Fruit fly (Drosophila melanogaster) whole organism, embryonic: Measurements from ENCODE around the gene Abl.

Experiments used
- Atf3 ChIP-seq: fragments of 200-800 bp; sonication (Bioruptor generic); optimal IDR thresholded peaks from 3 replicates; lab custom pipeline; 2016; ENCODE audit warnings: missing biosample characterization, missing genetic modification characterization
- BEAF-32 ChIP-seq: fragments of 200-800 bp; sonication (Bioruptor generic); optimal IDR thresholded peaks from 3 replicates; lab custom pipeline; 2017; ENCODE audit warnings: missing biosample characterization, missing genetic modification characterization, mild to moderate bottlenecking, moderate library complexity, missing genetic modification reagents
- Bteb2 ChIP-seq: fragments of 200-800 bp; sonication (Bioruptor generic); optimal IDR thresholded peaks from 2 replicates; lab custom pipeline; 2016; ENCODE audit warnings: missing biosample characterization, missing genetic modification characterization
- CG10274 ChIP-seq: fragments of 200-800 bp; sonication (Bioruptor generic); optimal IDR thresholded peaks from 3 replicates; lab custom pipeline; 2017; ENCODE audit warnings: missing biosample characterization, mild to moderate bottlenecking, missing genetic modification characterization
- CG10321 ChIP-seq: fragments of 200-800 bp; sonication (Bioruptor generic); IDR thresholded peaks from 2 replicates; pipeline ENCODE4 v1.3.6; 2022; ENCODE audit warnings: missing biosample characterization, missing genetic modification characterization
- CG11085 ChIP-seq: fragments of 200-800 bp; sonication (Bioruptor generic); IDR thresholded peaks from 2 replicates; pipeline ENCODE4 v1.3.6; 2022; ENCODE audit warnings: missing biosample characterization, missing genetic modification characterization
- CG13424 ChIP-seq: fragments of 200-800 bp; sonication (Bioruptor generic); optimal IDR thresholded peaks from 2 replicates; lab custom pipeline; 2019; ENCODE audit warnings: missing biosample characterization, mild to moderate bottlenecking, missing genetic modification characterization, moderate library complexity
- CG13624 ChIP-seq: fragments of 200-800 bp; sonication (Bioruptor generic); optimal IDR thresholded peaks from 2 replicates; lab custom pipeline; 2016; ENCODE audit warnings: missing biosample characterization, missing genetic modification characterization
- CG13775 ChIP-seq: fragments of 200-800 bp; sonication (Bioruptor generic); optimal IDR thresholded peaks from 3 replicates; lab custom pipeline; 2017; ENCODE audit warnings: missing biosample characterization, mild to moderate bottlenecking, missing genetic modification characterization
- CG15073 ChIP-seq: fragments of 200-800 bp; sonication (Bioruptor generic); optimal IDR thresholded peaks from 2 replicates; lab custom pipeline; 2016; ENCODE audit warnings: missing biosample characterization, missing genetic modification characterization
- CG2889 ChIP-seq: fragments of 200-800 bp; sonication (Bioruptor generic); IDR thresholded peaks from 3 replicates; pipeline ENCODE4 v1.3.6; 2022; ENCODE audit warnings: missing biosample characterization, missing genetic modification characterization
- CG30403 ChIP-seq: fragments of 200-800 bp; sonication (Bioruptor generic); optimal IDR thresholded peaks from 3 replicates; lab custom pipeline; 2016; ENCODE audit warnings: missing biosample characterization, missing genetic modification characterization
- CG3065 ChIP-seq: fragments of 200-800 bp; sonication (Bioruptor generic); optimal IDR thresholded peaks from 2 replicates; lab custom pipeline; 2016; ENCODE audit warnings: missing biosample characterization, missing genetic modification characterization
- CG3163 ChIP-seq: fragments of 200-800 bp; sonication (Bioruptor generic); optimal IDR thresholded peaks from 3 replicates; lab custom pipeline; 2016; ENCODE audit warnings: missing biosample characterization, missing genetic modification characterization
- CG34224 ChIP-seq: fragments of 200-800 bp; sonication (Bioruptor generic); IDR thresholded peaks from 3 replicates; pipeline ENCODE4 v1.3.6; 2022; ENCODE audit warnings: missing biosample characterization, missing genetic modification characterization; ENCODE audit not compliant: partially characterized antibody
- CG43689 ChIP-seq: fragments of 200-800 bp; sonication (Bioruptor generic); IDR thresholded peaks from 2 replicates; pipeline ENCODE4 v1.3.6; 2022; ENCODE audit warnings: missing biosample characterization, missing genetic modification characterization
- CG5245 ChIP-seq: fragments of 200-800 bp; sonication (Bioruptor generic); optimal IDR thresholded peaks from 3 replicates; lab custom pipeline; 2016; ENCODE audit warnings: missing biosample characterization, missing genetic modification characterization
- CG9817 ChIP-seq: fragments of 200-800 bp; sonication (Bioruptor generic); optimal IDR thresholded peaks from 2 replicates; lab custom pipeline; 2018; ENCODE audit warnings: missing biosample characterization, mild to moderate bottlenecking, missing genetic modification characterization, moderate library complexity
- CTCF ChIP-seq: fragments of 200-800 bp; sonication (Bioruptor generic); optimal IDR thresholded peaks from 2 replicates; lab custom pipeline; 2017; ENCODE audit warnings: missing biosample characterization, mild to moderate bottlenecking, missing genetic modification characterization, moderate library complexity
- ERR ChIP-seq: fragments of 200-800 bp; sonication (Bioruptor generic); optimal IDR thresholded peaks from 2 replicates; lab custom pipeline; 2016; ENCODE audit warnings: missing biosample characterization, missing genetic modification characterization
- Eip74EF ChIP-seq, 2 experiments: fragments of 200-800 bp in 1 of 2; fragments of >200 bp in 1 of 2; sonication (Bioruptor generic) in 1 of 2; optimal IDR thresholded peaks; 2 replicates each; lab custom pipeline; 2017 to 2019; ENCODE audit warnings: missing biosample characterization in 2 of 2, missing genetic modification characterization in 2 of 2, mild to moderate bottlenecking in 1 of 2, moderate library complexity in 1 of 2
- Fer3 ChIP-seq: fragments of 200-800 bp; sonication (Bioruptor generic); optimal IDR thresholded peaks from 2 replicates; lab custom pipeline; 2018; ENCODE audit warnings: missing biosample characterization, mild to moderate bottlenecking, missing genetic modification characterization, moderate library complexity
- GATAe ChIP-seq: fragments of 200-800 bp; sonication (Bioruptor generic); conservative IDR thresholded peaks from 2 replicates; pipeline ENCODE4 v1.3.6; 2022; ENCODE audit warnings: missing biosample characterization, missing genetic modification characterization
- MESR4 ChIP-seq: fragments of 200-800 bp; sonication (Bioruptor generic); optimal IDR thresholded peaks from 2 replicates; lab custom pipeline; 2018; ENCODE audit warnings: missing biosample characterization, mild to moderate bottlenecking, missing genetic modification characterization, moderate library complexity
- Nf-YB ChIP-seq: fragments of 200-800 bp; sonication (Bioruptor generic); optimal IDR thresholded peaks from 3 replicates; lab custom pipeline; 2019; ENCODE audit warnings: missing biosample characterization, mild to moderate bottlenecking, missing genetic modification characterization, moderate library complexity
- Oaz ChIP-seq: fragments of 200-800 bp; sonication (Bioruptor generic); IDR thresholded peaks from 2 replicates; pipeline ENCODE4 v1.3.6; 2022; ENCODE audit warnings: missing biosample characterization, missing genetic modification characterization
- PHDP ChIP-seq: fragments of 200-800 bp; sonication (Bioruptor generic); optimal IDR thresholded peaks from 3 replicates; lab custom pipeline; 2018; ENCODE audit warnings: missing biosample characterization, mild to moderate bottlenecking, missing genetic modification characterization, moderate library complexity
- Sry-δ ChIP-seq: fragments of 200-800 bp; sonication (Bioruptor generic); optimal IDR thresholded peaks from 2 replicates; lab custom pipeline; 2016; ENCODE audit warnings: missing biosample characterization, missing genetic modification characterization
- Trl ChIP-seq, 3 experiments: fragments of >200 bp in 2 of 3; fragments of 200-800 bp in 1 of 3; sonication (Bioruptor generic) in 1 of 3; optimal IDR thresholded peaks; 2 replicates in 1 of 3; 3 replicates in 2 of 3; lab custom pipeline; 2016 to 2017; ENCODE audit warnings: missing biosample characterization in 1 of 3, missing genetic modification characterization in 1 of 3
- az2 ChIP-seq: fragments of 200-800 bp; sonication (Bioruptor generic); optimal IDR thresholded peaks from 3 replicates; lab custom pipeline; 2016; ENCODE audit warnings: missing biosample characterization, missing genetic modification characterization
- bbx ChIP-seq: fragments of 200-800 bp; sonication (Bioruptor generic); IDR thresholded peaks from 2 replicates; pipeline ENCODE4 v1.3.6; 2022; ENCODE audit warnings: missing biosample characterization, missing genetic modification characterization; ENCODE audit not compliant: partially characterized antibody
- chif ChIP-seq, 2 experiments: fragments of 200-800 bp; sonication (Bioruptor generic); optimal IDR thresholded peaks; 3 replicates each; lab custom pipeline; 2016; ENCODE audit warnings: missing biosample characterization in 2 of 2, missing genetic modification characterization in 2 of 2
- corto ChIP-seq: fragments of 200-800 bp; sonication (Bioruptor generic); optimal IDR thresholded peaks from 2 replicates; lab custom pipeline; 2016; ENCODE audit warnings: missing biosample characterization, mild to moderate bottlenecking, missing genetic modification characterization, moderate library complexity
- exex ChIP-seq: fragments of 200-800 bp; sonication (Bioruptor generic); optimal IDR thresholded peaks from 4 replicates; lab custom pipeline; 2018; ENCODE audit warnings: missing biosample characterization, mild to moderate bottlenecking, missing genetic modification characterization, moderate library complexity
- ftz-f1 ChIP-seq: fragments of 200-800 bp; sonication (Bioruptor generic); optimal IDR thresholded peaks from 2 replicates; lab custom pipeline; 2016; ENCODE audit warnings: missing biosample characterization, missing genetic modification characterization
- grn ChIP-seq: fragments of 200-800 bp; sonication (Bioruptor generic); optimal IDR thresholded peaks from 3 replicates; lab custom pipeline; 2017; ENCODE audit warnings: missing biosample characterization, missing genetic modification characterization
- gsb ChIP-seq: fragments of 200-800 bp; sonication (Bioruptor generic); IDR thresholded peaks from 2 replicates; pipeline ENCODE4 v1.3.6; 2022; ENCODE audit warnings: missing biosample characterization, missing genetic modification characterization
- hbn ChIP-seq: fragments of 200-800 bp; sonication (Bioruptor generic); IDR thresholded peaks from 2 replicates; pipeline ENCODE4 v1.3.6; 2022; ENCODE audit warnings: missing biosample characterization, missing genetic modification characterization; ENCODE audit not compliant: partially characterized antibody
- inv ChIP-seq: fragments of 200-800 bp; sonication (Bioruptor generic); IDR thresholded peaks from 2 replicates; pipeline ENCODE4 v1.3.6; 2022; ENCODE audit warnings: missing biosample characterization, missing genetic modification characterization; ENCODE audit not compliant: partially characterized antibody
- lab ChIP-seq: fragments of 200-800 bp; sonication (Bioruptor generic); optimal IDR thresholded peaks from 3 replicates; lab custom pipeline; 2017; ENCODE audit warnings: missing biosample characterization, missing genetic modification characterization, mild to moderate bottlenecking, moderate library complexity, missing genetic modification reagents
- lmd ChIP-seq: fragments of 200-800 bp; sonication (Bioruptor generic); IDR thresholded peaks from 2 replicates; pipeline ENCODE4 v1.3.6; 2022; ENCODE audit warnings: missing biosample characterization, missing genetic modification characterization
- mirr ChIP-seq: fragments of 200-800 bp; sonication (Bioruptor generic); optimal IDR thresholded peaks from 3 replicates; lab custom pipeline; 2018; ENCODE audit warnings: missing biosample characterization, mild to moderate bottlenecking, missing genetic modification characterization
- nau ChIP-seq: fragments of 200-800 bp; sonication (Bioruptor generic); optimal IDR thresholded peaks from 3 replicates; lab custom pipeline; 2017; ENCODE audit warnings: missing biosample characterization, mild to moderate bottlenecking, missing genetic modification characterization, missing genetic modification reagents
- nerfin-1 ChIP-seq: fragments of 200-800 bp; sonication (Bioruptor generic); optimal IDR thresholded peaks from 3 replicates; lab custom pipeline; 2019; ENCODE audit warnings: missing biosample characterization, mild to moderate bottlenecking, missing genetic modification characterization, moderate library complexity
- otp ChIP-seq: fragments of 200-800 bp; sonication (Bioruptor generic); IDR thresholded peaks from 3 replicates; pipeline ENCODE4, ENCODE4 v1.3.6; 2022; ENCODE audit warnings: missing biosample characterization, missing genetic modification characterization
- scrt ChIP-seq: fragments of 200-800 bp; sonication (Bioruptor generic); optimal IDR thresholded peaks from 2 replicates; lab custom pipeline; 2018; ENCODE audit warnings: missing biosample characterization, mild to moderate bottlenecking, missing genetic modification characterization, moderate library complexity
- sens ChIP-seq: fragments of 200-800 bp; sonication (Bioruptor generic); peaks from one replicate; lab custom pipeline; 2016; ENCODE audit warnings: missing biosample characterization, missing genetic modification characterization
- slou ChIP-seq: fragments of 200-800 bp; sonication (Bioruptor generic); optimal IDR thresholded peaks from 3 replicates; lab custom pipeline; 2016; ENCODE audit warnings: missing biosample characterization, missing genetic modification characterization
- stwl ChIP-seq: fragments of 200-800 bp; sonication (Bioruptor generic); optimal IDR thresholded peaks from 3 replicates; lab custom pipeline; 2018; ENCODE audit warnings: missing biosample characterization, mild to moderate bottlenecking, missing genetic modification characterization, moderate library complexity
- toy ChIP-seq: fragments of 200-800 bp; sonication (Bioruptor generic); IDR thresholded peaks from 2 replicates; pipeline ENCODE4 v1.3.6; 2022; ENCODE audit warnings: missing biosample characterization, missing genetic modification characterization
- vvl ChIP-seq: fragments of 200-800 bp; sonication (Bioruptor generic); IDR thresholded peaks from 2 replicates; pipeline ENCODE4 v1.3.6; 2022; ENCODE audit warnings: missing biosample characterization, missing genetic modification characterization

Gene Abl

dm6 chr3L:16581201-16581705 lies 66.4 kb downstream of the Abl start, which contains the start of gene Smn (continued):
- TF ChIP-seq Bteb2 (GFP tag; lab: Kevin White, UChicago) (peak; percentile 37), CG5245 (peak; percentile 2), Sry-δ (peak; percentile 85), gsb (GFP tag; lab: Robert Waterston, UW) (no peak), MESR4 (GFP tag; lab: Kevin White, UChicago) (no peak), Fer3 (peak; percentile 17), CG13624 (GFP tag; lab: Kevin White, UChicago) (peak; percentile 13), nerfin-1 (tag; lab: Kevin White, UChicago) (peak; percentile 42), stwl (tag; lab: Kevin White, UChicago) (peak; percentile 69), ftz-f1 (GFP tag; lab: Kevin White, UChicago) (no peak), otp (GFP tag; lab: Robert Waterston, UW) (no peak), scrt (GFP tag; lab: Kevin White, UChicago) (no peak), lmd (GFP tag; lab: Robert Waterston, UW) (no peak), CTCF (GFP tag; lab: Kevin White, UChicago) (peak; percentile 26), az2 (GFP tag; lab: Kevin White, UChicago) (no peak), toy (GFP tag; lab: Robert Waterston, UW) (no peak), bbx (GFP tag; lab: Robert Waterston, UW) (peak; percentile 87), CG3163 (GFP tag; lab: Kevin White, UChicago) (no peak), CG34224 (peak; percentile 81), CG11085 (no peak), CG13424 (tag; lab: Kevin White, UChicago) (peak; percentile 49), Nf-YB (peak; percentile 7), grn (no peak), corto (GFP tag; lab: Kevin White, UChicago) (no peak), CG10321 (no peak), lab (peak; percentile 53), CG30403 (GFP tag; lab: Kevin White, UChicago) (peak; percentile 72), GATAe (GFP tag; lab: Robert Waterston, UW) (no peak), Atf3 (GFP tag; lab: Kevin White, UChicago) (no peak), nau (GFP tag; lab: Kevin White, UChicago) (peak; percentile 16), CG43689 (GFP tag; lab: Robert Waterston, UW) (no peak), mirr (GFP tag; lab: Kevin White, UChicago) (no peak), Trl (optimal IDR thresholded peaks at IDR 0.05; lab: Kevin White, UChicago) (no peak), Trl (GFP tag; optimal IDR thresholded peaks at IDR 0.05; lab: Kevin White, UChicago) (peak; percentile 47), CG13775 (peak; percentile 17), CG9817 (tag; lab: Kevin White, UChicago) (peak; percentile 56), CG15073 (no peak), inv (GFP tag; lab: Robert Waterston, UW) (peak; percentile 80), Oaz (GFP tag; lab: Robert Waterston, UW) (no peak), exex (tag; lab: Kevin White, UChicago) (no peak), CG2889 (GFP tag; lab: Robert Waterston, UW) (no peak), CG3065 (no peak), hbn (GFP tag; lab: Robert Waterston, UW) (peak; percentile 77), Eip74EF (GFP tag; optimal IDR thresholded peaks at IDR 0.05; lab: Kevin White, UChicago) (no peak), sens (GFP tag; lab: Kevin White, UChicago) (peak; percentile 90), ERR (no peak), CG10274 (GFP tag; lab: Kevin White, UChicago) (no peak), vvl (GFP tag; lab: Robert Waterston, UW) (no peak; the same call in 1 of the 2 replicates), PHDP (tag; lab: Kevin White, UChicago) (peak; percentile 47), slou (GFP tag; lab: Kevin White, UChicago) (no peak), chif (GFP tag; optimal IDR thresholded peaks at IDR 0.05; lab: Kevin White, UChicago) (no peak), BEAF-32 (GFP tag; lab: Kevin White, UChicago) (peak; percentile 91)
